Worm (Caenorhabditis elegans) whole organism, L2 larva: Measurements from ENCODE around the gene K12H4.2.

Experiments
- alr-1 ChIP-seq: fragments of 150-350 bp; optimal IDR thresholded peaks from 2 replicates; lab custom pipeline; 2014; ENCODE audit warnings: missing biosample characterization, missing genetic modification characterization
- ama-1 ChIP-seq: fragments of 150-350 bp; optimal IDR thresholded peaks from 2 replicates; lab custom pipeline; 2018; ENCODE audit warnings: inconsistent platforms
- fos-1 ChIP-seq: fragments of 150-350 bp; optimal IDR thresholded peaks from 2 replicates; lab custom pipeline; 2014; ENCODE audit warnings: missing biosample characterization, missing genetic modification characterization
- gmeb-1 ChIP-seq: fragments of 150-350 bp; optimal IDR thresholded peaks from 2 replicates; lab custom pipeline; 2014; ENCODE audit warnings: missing biosample characterization, missing genetic modification characterization
- lin-39 ChIP-seq: fragments of 150-350 bp; optimal IDR thresholded peaks from 2 replicates; lab custom pipeline; 2014; ENCODE audit warnings: missing biosample characterization, missing genetic modification reagents, missing genetic modification characterization
- nhr-10 ChIP-seq: sonication (generic microtip); optimal IDR thresholded peaks from 2 replicates; lab custom pipeline; 2017; ENCODE audit warnings: missing biosample characterization, missing genetic modification characterization
- nhr-11 ChIP-seq: fragments of 150-350 bp; optimal IDR thresholded peaks from 2 replicates; lab custom pipeline; 2014; ENCODE audit warnings: missing biosample characterization, missing genetic modification characterization
- nhr-237 ChIP-seq: fragments of 150-350 bp; optimal IDR thresholded peaks from 2 replicates; lab custom pipeline; 2014; ENCODE audit warnings: missing biosample characterization, missing genetic modification characterization
- snpc-4 ChIP-seq: fragments of 150-350 bp; optimal IDR thresholded peaks from 2 replicates; lab custom pipeline; 2014; ENCODE audit warnings: missing biosample characterization, missing genetic modification characterization
- unc-39 ChIP-seq: fragments of 150-350 bp; optimal IDR thresholded peaks from 2 replicates; lab custom pipeline; 2014; ENCODE audit warnings: missing biosample characterization, missing genetic modification characterization
- unc-62 ChIP-seq: fragments of 150-350 bp; optimal IDR thresholded peaks from 2 replicates; lab custom pipeline; 2014; ENCODE audit warnings: missing biosample characterization, missing genetic modification reagents, missing genetic modification characterization

DNA sequence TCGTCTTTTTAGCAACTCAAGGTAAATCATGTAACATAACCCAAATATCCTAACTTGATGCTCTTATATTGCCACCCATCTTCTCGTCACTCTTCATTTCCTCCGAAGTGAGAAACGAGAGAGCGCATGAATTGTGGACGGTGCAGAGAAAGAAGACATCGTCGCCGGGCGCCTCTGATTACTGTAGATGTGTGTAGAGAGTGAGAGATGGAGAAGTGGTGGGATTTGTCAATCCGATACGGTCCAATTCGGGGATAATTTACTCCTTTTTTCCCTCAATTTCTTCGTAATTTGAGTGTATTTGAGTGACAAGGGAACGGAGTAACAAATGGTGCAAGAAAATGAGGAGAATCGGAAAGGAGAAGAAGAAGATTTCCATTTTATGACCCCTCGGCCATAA is 13.6 kb downstream of the K12H4.2 start:
- TF ChIP-seq ama-1 (lab: Kevin White, UChicago) (no peak), unc-39 (tag; lab: Kevin White, UChicago) (no peak), alr-1 (tag; lab: Kevin White, UChicago) (no peak), nhr-11 (no peak), fos-1 (no peak), gmeb-1 (tag; lab: Kevin White, UChicago) (no peak), lin-39 (tag; lab: Kevin White, UChicago) (no peak), unc-62 (GFP tag; lab: Kevin White, UChicago) (no peak), snpc-4 (tag; lab: Kevin White, UChicago) (no peak), nhr-10 (tag; lab: Kevin White, UChicago) (no peak), nhr-237 (no peak)
